Worm (Caenorhabditis elegans) whole organism, L4/young adult: ENCODE results near the gene F38H4.4.

Experiments
- dao-5 ChIP-seq: sonication (generic microtip); optimal IDR thresholded peaks from 2 replicates; lab custom pipeline; 2016; ENCODE audit warnings: missing genotype, missing genetic modification characterization, moderate library complexity, missing compliant biosample characterization
- him-1 ChIP-seq: sonication (generic microtip); optimal IDR thresholded peaks from 2 replicates; lab custom pipeline; 2016; ENCODE audit warnings: missing genotype, missing genetic modification reagents, missing genetic modification characterization, missing compliant biosample characterization

DNA sequence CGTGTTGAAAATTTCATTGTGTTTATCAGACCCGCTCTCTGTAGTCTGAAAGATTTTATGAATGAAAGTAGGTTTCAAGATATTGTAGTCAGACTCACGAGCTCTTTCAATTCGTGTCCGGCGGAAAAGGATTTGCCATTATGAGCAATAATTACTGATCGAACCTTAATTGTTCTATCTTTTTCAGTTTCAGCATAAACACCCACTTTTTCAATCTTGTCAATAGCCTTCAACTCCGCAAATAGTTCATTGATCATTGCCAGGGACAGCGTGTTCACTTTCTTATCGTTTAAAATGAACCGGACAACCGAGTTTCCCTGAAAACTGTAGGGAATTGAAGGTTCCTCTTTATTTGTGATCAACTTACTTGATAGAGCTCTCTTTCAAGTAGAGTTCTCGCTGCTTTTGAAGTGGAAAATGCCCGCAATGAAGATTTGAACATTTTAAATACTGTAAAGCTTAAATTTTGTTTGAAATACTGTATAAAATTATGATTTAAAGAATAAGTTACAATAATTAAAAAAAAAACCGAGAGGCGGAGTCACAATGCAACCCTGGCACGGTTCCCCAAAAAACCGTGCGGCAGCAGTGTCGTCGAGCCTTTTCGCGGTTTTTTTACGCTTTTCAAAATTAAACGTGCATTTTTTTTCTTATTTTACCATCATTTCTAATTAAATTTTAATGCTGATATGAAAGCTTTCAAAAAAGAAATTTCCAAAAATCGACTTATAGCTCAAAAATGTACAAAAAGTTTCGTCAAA is 8.0 kb downstream of the F38H4.4 start, which contains the start of gene ech-2:
- TF ChIP-seq him-1 (tag; lab: Kevin White, UChicago): no peak
- TF ChIP-seq dao-5 (tag; lab: Kevin White, UChicago): no peak
